Worm (Caenorhabditis elegans): ENCODE results near the gene lep-2.

ce11 chrIV:976372-976771, 15.7 kb upstream of the lep-2 start:
- no peak for TF ChIP-seq lin-26 (GFP tag; IDR thresholded peaks at IDR 0.05)
- TF ChIP-seq dpl-1 (GFP tag; optimal IDR thresholded peaks at IDR 0.05): no peak
- no peak for TF ChIP-seq ceh-27 (GFP tag; optimal IDR thresholded peaks at IDR 0.05)
- no peak for TF ChIP-seq him-1 (tag; optimal IDR thresholded peaks at IDR 0.05)
- TF ChIP-seq ztf-6 (GFP tag; IDR thresholded peaks at IDR 0.05): no peak
- no peak for TF ChIP-seq repo-1 (tag; optimal IDR thresholded peaks at IDR 0.05)
- TF ChIP-seq unc-62 (GFP tag; optimal IDR thresholded peaks at IDR 0.05): no peak
- no peak for TF ChIP-seq dpff-1 (tag; optimal IDR thresholded peaks at IDR 0.05)
- TF ChIP-seq rpc-1 (optimal IDR thresholded peaks at IDR 0.05): no peak
- no peak for TF ChIP-seq rpc-1 (tag; optimal IDR thresholded peaks at IDR 0.05)
- no peak for TF ChIP-seq unc-130 (GFP tag; optimal IDR thresholded peaks at IDR 0.05)
- no peak for TF ChIP-seq hsf-1 (GFP tag; IDR thresholded peaks at IDR 0.05)
- TF ChIP-seq D2030.7 (GFP tag; IDR thresholded peaks at IDR 0.05): no peak
- TF ChIP-seq ets-4 (GFP tag; optimal IDR thresholded peaks at IDR 0.05): no peak
